Worm (Caenorhabditis elegans): ENCODE measurements around the gene T03D8.6.

The T03D8.6 gene

ce11 chrV:20790011-20790410 is 30.1 kb downstream of the T03D8.6 start, which contains the start of gene Y44A6D.1:
Gene Y44A6D.1, minus strand, starts transcription at chrV:20790033.
- TF ChIP-seq mdl-1 (tag; optimal IDR thresholded peaks at IDR 0.05) (no peak), zag-1 (tag; optimal IDR thresholded peaks at IDR 0.05) (no peak), ztf-11 (tag; optimal IDR thresholded peaks at IDR 0.05) (no peak), unc-39 (tag; optimal IDR thresholded peaks at IDR 0.05) (no peak), fkh-10 (GFP tag; optimal IDR thresholded peaks at IDR 0.05) (no peak), egl-27 (tag; optimal IDR thresholded peaks at IDR 0.05) (no peak)

ce11 chrV:20789105-20789504 is 31.0 kb downstream of the T03D8.6 start, which contains the start of gene tpan-1:
Gene tpan-1, plus strand, starts transcription at chrV:20789502.
- TF ChIP-seq elt-1 (tag; optimal IDR thresholded peaks at IDR 0.05) (no peak), ama-1 (optimal IDR thresholded peaks at IDR 0.05) (no peak), nhr-11 (tag; optimal IDR thresholded peaks at IDR 0.05) (no peak), mml-1 (tag; optimal IDR thresholded peaks at IDR 0.05) (no peak), mdl-1 (tag; optimal IDR thresholded peaks at IDR 0.05) (peak; percentile 19), lin-39 (tag; optimal IDR thresholded peaks at IDR 0.05) (peak; percentile 79), jun-1 (tag; optimal IDR thresholded peaks at IDR 0.05) (no peak), fkh-2 (tag; optimal IDR thresholded peaks at IDR 0.05) (no peak), aly-2 (tag; optimal IDR thresholded peaks at IDR 0.05) (no peak), daf-12 (tag; optimal IDR thresholded peaks at IDR 0.05) (no peak), sea-2 (GFP tag; optimal IDR thresholded peaks at IDR 0.05) (no peak), egl-5 (tag; optimal IDR thresholded peaks at IDR 0.05) (no peak), elt-2 (tag; optimal IDR thresholded peaks at IDR 0.05) (no peak), nhr-67 (tag; optimal IDR thresholded peaks at IDR 0.05) (no peak), ztf-4 (tag; optimal IDR thresholded peaks at IDR 0.05) (no peak), R02D3.7 (tag; optimal IDR thresholded peaks at IDR 0.05) (no peak), hmg-11 (tag; optimal IDR thresholded peaks at IDR 0.05) (peak; percentile 29), ceh-28 (tag; optimal IDR thresholded peaks at IDR 0.05) (peak; percentile 1), nhr-28 (tag; optimal IDR thresholded peaks at IDR 0.05) (no peak), elt-3 (tag; optimal IDR thresholded peaks at IDR 0.05) (no peak), nhr-12 (tag; optimal IDR thresholded peaks at IDR 0.05) (no peak), pqm-1 (tag; optimal IDR thresholded peaks at IDR 0.05) (no peak), nhr-23 (tag; optimal IDR thresholded peaks at IDR 0.05) (no peak), nhr-77 (tag; optimal IDR thresholded peaks at IDR 0.05) (no peak), pha-4 (tag; optimal IDR thresholded peaks at IDR 0.05) (no peak), egl-27 (tag; optimal IDR thresholded peaks at IDR 0.05) (no peak), unc-39 (tag; optimal IDR thresholded peaks at IDR 0.05) (no peak), zag-1 (tag; optimal IDR thresholded peaks at IDR 0.05) (no peak), ceh-9 (tag; optimal IDR thresholded peaks at IDR 0.05) (no peak), snpc-4 (tag; optimal IDR thresholded peaks at IDR 0.05) (peak; percentile 38), nfya-1 (tag; optimal IDR thresholded peaks at IDR 0.05; ENCODE audit: insufficient read depth) (peak; percentile 76), fos-1 (tag; optimal IDR thresholded peaks at IDR 0.05) (no peak), nhr-237 (tag; optimal IDR thresholded peaks at IDR 0.05) (no peak), eor-1 (tag; optimal IDR thresholded peaks at IDR 0.05) (no peak), fkh-10 (GFP tag; optimal IDR thresholded peaks at IDR 0.05) (peak; percentile 89), ztf-11 (tag; optimal IDR thresholded peaks at IDR 0.05) (no peak), skn-1 (tag; optimal IDR thresholded peaks at IDR 0.05) (peak; percentile 6), ceh-82 (tag; optimal IDR thresholded peaks at IDR 0.05) (no peak), lin-15B (tag; optimal IDR thresholded peaks at IDR 0.05) (no peak), ZK546.5 (tag; optimal IDR thresholded peaks at IDR 0.05) (no peak)

DNA sequence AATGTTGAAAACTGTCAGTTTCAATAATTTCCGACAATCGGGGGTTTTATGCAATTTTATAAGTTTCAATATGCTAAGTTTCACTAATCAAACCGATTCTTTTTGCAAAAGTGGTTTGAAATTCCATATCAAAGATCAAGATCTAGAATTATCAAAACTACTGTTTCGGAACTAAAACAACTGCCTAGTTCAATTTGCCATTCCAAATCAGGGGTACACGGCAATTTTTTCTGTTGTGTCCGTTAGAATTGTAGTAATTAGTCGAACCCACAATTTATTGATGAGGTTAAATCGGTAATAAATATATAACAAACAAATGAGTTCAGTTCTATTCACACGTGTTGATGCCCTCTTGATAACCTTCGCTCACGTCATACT is 34.3 kb downstream of the T03D8.6 start:
- no peak for TF ChIP-seq elt-1 (tag; optimal IDR thresholded peaks at IDR 0.05)
- no peak for TF ChIP-seq nfya-1 (tag; optimal IDR thresholded peaks at IDR 0.05; ENCODE audit: insufficient read depth)
- TF ChIP-seq elt-2 (tag; optimal IDR thresholded peaks at IDR 0.05): no peak
- no peak for TF ChIP-seq nhr-67 (tag; optimal IDR thresholded peaks at IDR 0.05)
- no peak for TF ChIP-seq snpc-4 (tag; optimal IDR thresholded peaks at IDR 0.05)
- TF ChIP-seq nhr-23 (tag; optimal IDR thresholded peaks at IDR 0.05): no peak
- TF ChIP-seq nhr-25 (tag; optimal IDR thresholded peaks at IDR 0.05): no peak
- no peak for TF ChIP-seq jun-1 (tag; optimal IDR thresholded peaks at IDR 0.05)
- TF ChIP-seq ceh-28 (tag; optimal IDR thresholded peaks at IDR 0.05): no peak
- TF ChIP-seq ZK546.5 (tag; optimal IDR thresholded peaks at IDR 0.05): no peak
- no peak for TF ChIP-seq nhr-43 (tag; optimal IDR thresholded peaks at IDR 0.05; ENCODE audit: poor library complexity, severe bottlenecking)
